Fruit fly (Drosophila melanogaster): ENCODE data around the gene CG7778.

CG7778 gene

DNA sequence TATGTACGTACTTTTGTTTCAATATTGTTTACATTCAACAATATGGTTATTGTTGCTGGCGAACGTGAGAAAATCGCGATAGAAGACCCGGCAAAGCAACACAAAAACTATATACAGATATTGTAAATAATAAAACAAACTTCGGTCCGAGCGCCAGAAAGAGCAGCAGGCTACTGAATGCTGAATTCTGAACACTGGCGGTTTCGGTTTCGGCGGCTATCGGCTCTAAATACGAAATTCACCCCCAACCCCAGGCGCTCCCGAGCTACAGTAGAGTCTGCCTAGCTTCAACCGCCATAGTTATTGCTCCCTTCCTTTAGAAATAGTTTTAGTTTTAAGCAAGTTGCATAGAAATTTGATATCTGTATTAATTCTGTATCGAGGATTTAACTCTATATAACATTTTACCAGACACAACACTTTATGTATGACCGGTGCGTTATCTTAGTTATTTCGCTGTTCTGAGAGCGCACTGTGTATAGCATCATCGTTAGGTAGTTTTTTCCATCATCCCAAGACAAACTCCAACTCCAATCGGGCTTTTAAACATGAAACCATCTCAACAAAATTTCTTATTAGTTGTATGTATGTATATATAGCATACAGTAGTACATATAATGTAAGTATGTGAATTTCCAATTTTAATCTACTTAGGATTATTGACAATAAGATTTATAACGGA is 16.0 kb downstream of the CG7778 start, which contains the start of gene CG7627 (continued):
- TF ChIP-seq CG10209 (GFP tag; optimal IDR thresholded peaks at IDR 0.05) (peak; percentile 79), D (optimal IDR thresholded peaks at IDR 0.05) (no peak), D (GFP tag; optimal IDR thresholded peaks at IDR 0.05) (peak; percentile 51), p53 (GFP tag; optimal IDR thresholded peaks at IDR 0.05) (peak; percentile 9), Trl (optimal IDR thresholded peaks at IDR 0.05) (no peak), Trl (GFP tag; optimal IDR thresholded peaks at IDR 0.05) (peak; percentile 71), Sry-β (GFP tag; optimal IDR thresholded peaks at IDR 0.05) (no peak), sima (GFP tag; optimal IDR thresholded peaks at IDR 0.05) (no peak), CG31388 (GFP tag; optimal IDR thresholded peaks at IDR 0.05) (no peak), CG3281 (GFP tag; optimal IDR thresholded peaks at IDR 0.05) (peak; percentile 81), CG15073 (GFP tag; optimal IDR thresholded peaks at IDR 0.05) (peak; percentile 15), CG2712 (tag; optimal IDR thresholded peaks at IDR 0.05) (peak; percentile 79), D19B (GFP tag; optimal IDR thresholded peaks at IDR 0.05) (peak; percentile 64), bigmax (GFP tag; optimal IDR thresholded peaks at IDR 0.05) (no peak), dmrt11E (tag; optimal IDR thresholded peaks at IDR 0.05) (peak; percentile 62), CG2678 (tag; optimal IDR thresholded peaks at IDR 0.05) (peak; percentile 88), pum (GFP tag; optimal IDR thresholded peaks at IDR 0.05) (peak; percentile 63), HmgD (GFP tag; optimal IDR thresholded peaks at IDR 0.05) (peak; percentile 65), CG4360 (GFP tag; IDR thresholded peaks at IDR 0.05) (0 out of 2 replicates have a peak, but pooled peaks have one; percentile 23), YL-1 (GFP tag; optimal IDR thresholded peaks at IDR 0.05) (no peak), CG32772 (GFP tag; IDR thresholded peaks at IDR 0.05) (peak; percentile 56), Pdp1 (GFP tag; optimal IDR thresholded peaks at IDR 0.05) (peak; percentile 35 to 70), al (GFP tag; IDR thresholded peaks at IDR 0.05) (peak; percentile 75), Doc2 (GFP tag; IDR thresholded peaks at IDR 0.05) (peak; percentile 21; the same call in 1 of the 2 replicates), lmd (GFP tag; IDR thresholded peaks at IDR 0.05) (peak; percentile 85), Usf (GFP tag; optimal IDR thresholded peaks at IDR 0.05) (peak; percentile 51), CG7987 (GFP tag; optimal IDR thresholded peaks at IDR 0.05) (peak; percentile 38), Awh (GFP tag; IDR thresholded peaks at IDR 0.05) (peak; percentile 67; the same call in 1 of the 2 replicates), tgo (GFP tag; IDR thresholded peaks at IDR 0.05) (peak; percentile 74), CG8388 (GFP tag; optimal IDR thresholded peaks at IDR 0.05) (peak; percentile 55), sd (tag; optimal IDR thresholded peaks at IDR 0.05) (peak; percentile 41), sr (GFP tag; IDR thresholded peaks at IDR 0.05) (peak; percentile 22; the same call in 1 of the 3 replicates), Hey (tag; optimal IDR thresholded peaks at IDR 0.05) (no peak), onecut (GFP tag; IDR thresholded peaks at IDR 0.05) (peak; percentile 54), gcm2 (GFP tag; optimal IDR thresholded peaks at IDR 0.05) (peak; percentile 57), CG18599 (GFP tag; optimal IDR thresholded peaks at IDR 0.05) (peak; percentile 94), hkb (optimal IDR thresholded peaks at IDR 0.05) (no peak), hkb (GFP tag; IDR thresholded peaks at IDR 0.05) (peak; percentile 84), CG14710 (tag; optimal IDR thresholded peaks at IDR 0.05) (peak; percentile 51), sob (GFP tag; IDR thresholded peaks at IDR 0.05) (peak; percentile 64), Poxn (GFP tag; IDR thresholded peaks at IDR 0.05) (peak; percentile 70), toy (GFP tag; IDR thresholded peaks at IDR 0.05) (peak; percentile 54; the same call in 1 of the 2 replicates), cato (GFP tag; optimal IDR thresholded peaks at IDR 0.05; ENCODE audit: borderline replicate concordance) (no peak), vfl (GFP tag; optimal IDR thresholded peaks at IDR 0.05) (peak; percentile 65), CG8944 (GFP tag; optimal IDR thresholded peaks at IDR 0.05) (peak; percentile 75), CG2202 (tag; optimal IDR thresholded peaks at IDR 0.05) (no peak), H15 (GFP tag; IDR thresholded peaks at IDR 0.05) (no peak; the same call in 2 of the 3 replicates), CG9727 (GFP tag; optimal IDR thresholded peaks at IDR 0.05) (peak; percentile 82), Neu2 (GFP tag; optimal IDR thresholded peaks at IDR 0.05; ENCODE audit: borderline replicate concordance) (no peak), CG8478 (optimal IDR thresholded peaks at IDR 0.05) (no peak), CTCF (GFP tag; optimal IDR thresholded peaks at IDR 0.05) (no peak), trem (tag; optimal IDR thresholded peaks at IDR 0.05) (peak; percentile 25)

All from whole organism, embryonic.